Worm (Caenorhabditis elegans) whole organism, L2 larva: ENCODE data around the gene C17C3.9.

Experiments used
- ZK546.5 ChIP-seq: sonication (generic microtip); optimal IDR thresholded peaks from 2 replicates; lab custom pipeline; 2017; ENCODE audit warnings: missing biosample characterization, missing genetic modification characterization
- alr-1 ChIP-seq: fragments of 150-350 bp; optimal IDR thresholded peaks from 2 replicates; lab custom pipeline; 2014; ENCODE audit warnings: missing biosample characterization, missing genetic modification characterization
- blmp-1 ChIP-seq: sonication (generic microtip); optimal IDR thresholded peaks from 2 replicates; lab custom pipeline; 2017; ENCODE audit warnings: missing genetic modification characterization, mild to moderate bottlenecking, missing compliant biosample characterization, antibody characterized with exemption, moderate library complexity; ENCODE audit not compliant: insufficient read depth
- ceh-16 ChIP-seq: fragments of 150-350 bp; optimal IDR thresholded peaks from 2 replicates; lab custom pipeline; 2014; ENCODE audit warnings: missing biosample characterization, missing genetic modification characterization
- crh-2 ChIP-seq: sonication (generic microtip); optimal IDR thresholded peaks from 2 replicates; lab custom pipeline; 2017; ENCODE audit warnings: missing biosample characterization, missing genetic modification characterization
- fos-1 ChIP-seq: fragments of 150-350 bp; optimal IDR thresholded peaks from 2 replicates; lab custom pipeline; 2014; ENCODE audit warnings: missing biosample characterization, missing genetic modification characterization
- lsy-2 ChIP-seq, 2 experiments: fragments of 150-350 bp in 1 of 2; sonication (generic microtip) in 1 of 2; optimal IDR thresholded peaks; 2 replicates each; lab custom pipeline; 2014 to 2017; ENCODE audit warnings: missing biosample characterization in 2 of 2, missing genetic modification characterization in 2 of 2
- nhr-10 ChIP-seq: sonication (generic microtip); optimal IDR thresholded peaks from 2 replicates; lab custom pipeline; 2017; ENCODE audit warnings: missing biosample characterization, missing genetic modification characterization
- nhr-11 ChIP-seq: fragments of 150-350 bp; optimal IDR thresholded peaks from 2 replicates; lab custom pipeline; 2014; ENCODE audit warnings: missing biosample characterization, missing genetic modification characterization
- nhr-129 ChIP-seq: fragments of 150-350 bp; optimal IDR thresholded peaks from 2 replicates; lab custom pipeline; 2014; ENCODE audit warnings: missing biosample characterization, missing genetic modification characterization
- nhr-25 ChIP-seq: fragments of 150-350 bp; sonication (generic microtip); optimal IDR thresholded peaks from 3 replicates; lab custom pipeline; 2014; ENCODE audit warnings: missing biosample characterization, missing genetic modification characterization
- unc-39 ChIP-seq: fragments of 150-350 bp; optimal IDR thresholded peaks from 2 replicates; lab custom pipeline; 2014; ENCODE audit warnings: missing biosample characterization, missing genetic modification characterization
- unc-55 ChIP-seq: fragments of 150-350 bp; sonication (generic microtip); optimal IDR thresholded peaks from 3 replicates; lab custom pipeline; 2014; ENCODE audit warnings: missing biosample characterization, missing genetic modification reagents, missing genetic modification characterization
- ztf-4 ChIP-seq: fragments of 150-350 bp; optimal IDR thresholded peaks from 2 replicates; lab custom pipeline; 2014; ENCODE audit warnings: missing biosample characterization, missing genetic modification characterization

DNA sequence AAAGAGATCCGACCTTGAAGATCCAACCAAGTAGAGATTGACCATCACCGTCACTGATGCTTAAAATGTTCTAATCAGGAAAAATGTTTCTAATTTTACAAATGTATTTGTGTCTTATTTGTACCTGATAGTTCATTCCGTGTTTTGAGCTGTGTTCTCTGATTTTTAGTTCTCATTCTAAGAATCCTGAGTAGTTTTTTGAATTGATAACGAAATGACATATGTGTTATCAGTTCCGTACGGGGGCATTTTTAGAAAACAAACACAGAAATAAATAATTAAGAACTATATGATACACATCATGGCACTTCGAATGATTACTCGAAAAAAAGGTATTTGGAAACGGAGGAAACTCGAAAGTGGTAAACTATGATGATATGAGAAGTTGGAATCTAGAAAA is 23.4 kb upstream of the C17C3.9 start:
- no peak for TF ChIP-seq blmp-1 (tag; lab: Kevin White, UChicago)
- TF ChIP-seq ZK546.5 = no peak
- TF ChIP-seq nhr-11 (tag; lab: Kevin White, UChicago) = no peak
- no peak for TF ChIP-seq nhr-129
- TF ChIP-seq nhr-25 (tag; lab: Kevin White, UChicago) = no peak
- no peak for TF ChIP-seq ceh-16 (tag; lab: Kevin White, UChicago)
- no peak for TF ChIP-seq nhr-10 (tag; lab: Kevin White, UChicago)
- no peak for TF ChIP-seq lsy-2 (tag; optimal IDR thresholded peaks at IDR 0.05; lab: Kevin White, UChicago)
- no peak for TF ChIP-seq crh-2 (tag; lab: Kevin White, UChicago)
- TF ChIP-seq ztf-4 = no peak
- TF ChIP-seq alr-1 = no peak
- no peak for TF ChIP-seq unc-39
- TF ChIP-seq fos-1 = no peak
- TF ChIP-seq unc-55 (GFP tag; lab: Kevin White, UChicago) = no peak
